Worm (Caenorhabditis elegans) whole organism, late embryonic: ENCODE data around the gene T04A8.18.

Experiments
- C08G9.2 ChIP-seq: sonication (generic microtip); optimal IDR thresholded peaks from 2 replicates; lab custom pipeline; 2016; ENCODE audit warnings: mild to moderate bottlenecking, missing genetic modification characterization, moderate library complexity, missing compliant biosample characterization
- C38D4.7 ChIP-seq: fragments of 200-800 bp; sonication (Bioruptor generic); optimal IDR thresholded peaks from 2 replicates; lab custom pipeline; 2018; ENCODE audit warnings: mild to moderate bottlenecking, missing genetic modification characterization, moderate library complexity, missing compliant biosample characterization
- K02D7.2 ChIP-seq: sonication (generic microtip); optimal IDR thresholded peaks from 2 replicates; lab custom pipeline; 2017; ENCODE audit warnings: mild to moderate bottlenecking, missing genetic modification characterization, missing compliant biosample characterization
- K09A11.1 ChIP-seq: sonication (generic microtip); optimal IDR thresholded peaks from 2 replicates; lab custom pipeline; 2017; ENCODE audit warnings: antibody characterized with exemption, mild to moderate bottlenecking, missing genetic modification characterization, missing compliant biosample characterization; ENCODE audit not compliant: insufficient read depth
- T23F11.4 ChIP-seq: fragments of 200-800 bp; sonication (Bioruptor generic); optimal IDR thresholded peaks from 2 replicates; lab custom pipeline; 2018; ENCODE audit warnings: mild to moderate bottlenecking, missing genetic modification characterization, missing compliant biosample characterization
- ahr-1 ChIP-seq: sonication (generic microtip); optimal IDR thresholded peaks from 2 replicates; lab custom pipeline; 2016; ENCODE audit warnings: missing genetic modification characterization, missing compliant biosample characterization
- ama-1 ChIP-seq: fragments of 150-350 bp; optimal IDR thresholded peaks from 2 replicates; lab custom pipeline; 2014
- ceh-14 ChIP-seq: sonication (generic microtip); optimal IDR thresholded peaks from 2 replicates; lab custom pipeline; 2016; ENCODE audit warnings: missing genotype, missing genetic modification characterization, missing compliant biosample characterization
- ceh-18 ChIP-seq: sonication (generic microtip); optimal IDR thresholded peaks from 2 replicates; lab custom pipeline; 2016; ENCODE audit warnings: missing genetic modification characterization, missing compliant biosample characterization
- ceh-19 ChIP-seq: fragments of 200-800 bp; sonication (Bioruptor generic); optimal IDR thresholded peaks from 2 replicates; lab custom pipeline; 2018; ENCODE audit warnings: mild to moderate bottlenecking, missing genetic modification characterization, missing compliant biosample characterization
- ceh-2 ChIP-seq: sonication (generic microtip); optimal IDR thresholded peaks from 2 replicates; lab custom pipeline; 2016; ENCODE audit warnings: missing genotype, missing genetic modification characterization, missing compliant biosample characterization
- ceh-22 ChIP-seq: sonication (generic microtip); optimal IDR thresholded peaks from 2 replicates; lab custom pipeline; 2017; ENCODE audit warnings: missing biosample characterization, missing genetic modification characterization
- ceh-24 ChIP-seq: sonication (generic microtip); optimal IDR thresholded peaks from 2 replicates; lab custom pipeline; 2016; ENCODE audit warnings: mild to moderate bottlenecking, missing genetic modification characterization, missing compliant biosample characterization
- ceh-30 ChIP-seq: fragments of 150-350 bp; optimal IDR thresholded peaks from 2 replicates; lab custom pipeline; 2014; ENCODE audit warnings: missing biosample characterization, missing genetic modification characterization
- ceh-31 ChIP-seq: sonication (generic microtip); optimal IDR thresholded peaks from 2 replicates; lab custom pipeline; 2016; ENCODE audit warnings: missing genetic modification characterization, missing compliant biosample characterization
- ceh-34 ChIP-seq: sonication (generic microtip); optimal IDR thresholded peaks from 2 replicates; lab custom pipeline; 2016; ENCODE audit warnings: mild to moderate bottlenecking, missing genetic modification characterization, missing compliant biosample characterization
- ceh-45 ChIP-seq: fragments of 200-800 bp; sonication (Bioruptor generic); IDR thresholded peaks from 2 replicates; pipeline ENCODE4 v1.3.6; 2022; ENCODE audit warnings: missing genetic modification reagents, missing genetic modification characterization, missing compliant biosample characterization
- ceh-48 ChIP-seq: sonication (generic microtip); optimal IDR thresholded peaks from 2 replicates; lab custom pipeline; 2016; ENCODE audit warnings: missing genetic modification characterization, inconsistent platforms, missing compliant biosample characterization
- ceh-6 ChIP-seq: fragments of 200-800 bp; sonication (Bioruptor generic); optimal IDR thresholded peaks from 2 replicates; lab custom pipeline; 2018; ENCODE audit warnings: mild to moderate bottlenecking, missing genetic modification characterization, missing compliant biosample characterization
- che-1 ChIP-seq: sonication (generic microtip); optimal IDR thresholded peaks from 2 replicates; lab custom pipeline; 2016; ENCODE audit warnings: mild to moderate bottlenecking, missing genetic modification characterization, missing compliant biosample characterization
- dmd-4 ChIP-seq: sonication (generic microtip); optimal IDR thresholded peaks from 2 replicates; lab custom pipeline; 2016; ENCODE audit warnings: borderline replicate concordance, missing genetic modification characterization, missing compliant biosample characterization
- elt-4 ChIP-seq: sonication (generic microtip); optimal IDR thresholded peaks from 2 replicates; lab custom pipeline; 2016; ENCODE audit warnings: missing genetic modification characterization, missing compliant biosample characterization
- ets-4 ChIP-seq: sonication (generic microtip); optimal IDR thresholded peaks from 2 replicates; lab custom pipeline; 2016; ENCODE audit warnings: missing genetic modification characterization, missing compliant biosample characterization
- eyg-1 ChIP-seq: sonication (generic microtip); optimal IDR thresholded peaks from 2 replicates; lab custom pipeline; 2016; ENCODE audit warnings: missing genotype, missing genetic modification characterization, missing compliant biosample characterization
- fax-1 ChIP-seq: sonication (generic microtip); optimal IDR thresholded peaks from 2 replicates; lab custom pipeline; 2016; ENCODE audit warnings: missing genotype, missing genetic modification characterization, missing compliant biosample characterization
- fkh-10 ChIP-seq: fragments of 150-350 bp; optimal IDR thresholded peaks from 2 replicates; lab custom pipeline; 2014; ENCODE audit warnings: missing biosample characterization, missing genetic modification reagents, missing genetic modification characterization
- gmeb-2 ChIP-seq: sonication (generic microtip); optimal IDR thresholded peaks from 2 replicates; lab custom pipeline; 2016; ENCODE audit warnings: missing genetic modification characterization, inconsistent platforms, missing compliant biosample characterization
- hlh-13 ChIP-seq: fragments of 200-800 bp; sonication (Bioruptor generic); optimal IDR thresholded peaks from 2 replicates; lab custom pipeline; 2018; ENCODE audit warnings: mild to moderate bottlenecking, missing genetic modification characterization, missing compliant biosample characterization
- hlh-15 ChIP-seq: sonication (generic microtip); optimal IDR thresholded peaks from 2 replicates; lab custom pipeline; 2016; ENCODE audit warnings: missing genetic modification characterization, missing compliant biosample characterization
- hlh-30 ChIP-seq: sonication (generic microtip); optimal IDR thresholded peaks from 2 replicates; lab custom pipeline; 2017; ENCODE audit warnings: antibody characterized with exemption, missing genetic modification characterization, missing compliant biosample characterization; ENCODE audit not compliant: insufficient read depth
- hlh-8 ChIP-seq: sonication (generic microtip); optimal IDR thresholded peaks from 2 replicates; lab custom pipeline; 2016; ENCODE audit warnings: missing genotype, missing genetic modification characterization, missing compliant biosample characterization
- lim-6 ChIP-seq: sonication (generic microtip); optimal IDR thresholded peaks from 2 replicates; lab custom pipeline; 2016; ENCODE audit warnings: missing genetic modification characterization, missing compliant biosample characterization
- lin-11 ChIP-seq: fragments of 200-800 bp; sonication (Bioruptor generic); optimal IDR thresholded peaks from 2 replicates; lab custom pipeline; 2018; ENCODE audit warnings: mild to moderate bottlenecking, missing genetic modification characterization, missing compliant biosample characterization
- madf-2 ChIP-seq: sonication (generic microtip); optimal IDR thresholded peaks from 2 replicates; lab custom pipeline; 2017; ENCODE audit warnings: missing genetic modification characterization, missing compliant biosample characterization
- mec-3 ChIP-seq: sonication (generic microtip); optimal IDR thresholded peaks from 2 replicates; lab custom pipeline; 2016; ENCODE audit warnings: borderline replicate concordance, missing genetic modification characterization, missing compliant biosample characterization
- nhr-232 ChIP-seq: sonication (generic microtip); optimal IDR thresholded peaks from 2 replicates; lab custom pipeline; 2016; ENCODE audit warnings: missing genetic modification characterization, missing compliant biosample characterization
- npax-4 ChIP-seq: sonication (generic microtip); optimal IDR thresholded peaks from 2 replicates; lab custom pipeline; 2016; ENCODE audit warnings: missing genetic modification characterization, missing compliant biosample characterization
- odd-2 ChIP-seq: sonication (generic microtip); optimal IDR thresholded peaks from 2 replicates; lab custom pipeline; 2017; ENCODE audit warnings: antibody characterized with exemption, mild to moderate bottlenecking, missing genetic modification characterization, missing compliant biosample characterization
- pag-3 ChIP-seq: sonication (generic microtip); optimal IDR thresholded peaks from 2 replicates; lab custom pipeline; 2016; ENCODE audit warnings: missing compliant biosample characterization, missing genetic modification characterization, borderline replicate concordance
- pat-9 ChIP-seq: fragments of 200-800 bp; sonication (Bioruptor generic); optimal IDR thresholded peaks from 2 replicates; lab custom pipeline; 2018; ENCODE audit warnings: mild to moderate bottlenecking, missing genetic modification characterization, moderate library complexity, missing compliant biosample characterization
- pax-1 ChIP-seq: fragments of 150-350 bp; optimal IDR thresholded peaks from 2 replicates; lab custom pipeline; 2014; ENCODE audit warnings: missing biosample characterization, missing genetic modification characterization
- pha-2 ChIP-seq: sonication (generic microtip); optimal IDR thresholded peaks from 2 replicates; lab custom pipeline; 2017; ENCODE audit warnings: mild to moderate bottlenecking, missing genetic modification characterization, missing compliant biosample characterization
- pha-4 ChIP-seq: fragments of 150-350 bp; optimal IDR thresholded peaks from 2 replicates; lab custom pipeline; 2018; ENCODE audit warnings: missing biosample characterization, missing genetic modification reagents, missing genetic modification characterization
- pros-1 ChIP-seq: fragments of 150-350 bp; optimal IDR thresholded peaks from 2 replicates; lab custom pipeline; 2014; ENCODE audit warnings: missing biosample characterization, missing genetic modification reagents, missing genetic modification characterization
- rnt-1 ChIP-seq: sonication (generic microtip); optimal IDR thresholded peaks from 2 replicates; lab custom pipeline; 2016; ENCODE audit warnings: missing genetic modification characterization, missing compliant biosample characterization
- sdc-2 ChIP-seq: sonication (generic microtip); optimal IDR thresholded peaks from 2 replicates; lab custom pipeline; 2016; ENCODE audit warnings: missing genotype, missing genetic modification characterization, missing compliant biosample characterization
- sox-2 ChIP-seq: fragments of 200-800 bp; sonication (Bioruptor generic); IDR thresholded peaks from 2 replicates; pipeline ENCODE4 v1.3.6; 2022; ENCODE audit warnings: missing genetic modification reagents, missing genetic modification characterization, missing compliant biosample characterization
- sox-4 ChIP-seq: sonication (generic microtip); optimal IDR thresholded peaks from 2 replicates; lab custom pipeline; 2017; ENCODE audit warnings: mild to moderate bottlenecking, missing genetic modification characterization, inconsistent platforms, missing compliant biosample characterization
- syd-9 ChIP-seq: sonication (generic microtip); optimal IDR thresholded peaks from 2 replicates; lab custom pipeline; 2016; ENCODE audit warnings: mild to moderate bottlenecking, missing genetic modification characterization, moderate library complexity, missing compliant biosample characterization
- ttx-3 ChIP-seq: sonication (generic microtip); optimal IDR thresholded peaks from 2 replicates; lab custom pipeline; 2016; ENCODE audit warnings: missing genetic modification reagents, missing genetic modification characterization, missing compliant biosample characterization
- unc-3 ChIP-seq, 2 experiments: fragments of 200-800 bp in 1 of 2; sonication (Bioruptor generic) in 1 of 2; sonication (generic microtip) in 1 of 2; conservative IDR thresholded peaks in 1 of 2; optimal IDR thresholded peaks in 1 of 2; 2 replicates each; pipeline versions ENCODE4 v1.3.6 to Lab custom; 2016 to 2022; ENCODE audit warnings: missing compliant biosample characterization in 2 of 2, missing genetic modification characterization in 2 of 2, missing genetic modification reagents in 1 of 2
- unc-42 ChIP-seq: sonication (generic microtip); optimal IDR thresholded peaks from 2 replicates; lab custom pipeline; 2016; ENCODE audit warnings: missing genotype, missing genetic modification characterization, missing compliant biosample characterization
- unc-55 ChIP-seq: sonication (generic microtip); optimal IDR thresholded peaks from 2 replicates; lab custom pipeline; 2017; ENCODE audit warnings: missing biosample characterization, missing genetic modification reagents, missing genetic modification characterization

T04A8.18 gene

DNA sequence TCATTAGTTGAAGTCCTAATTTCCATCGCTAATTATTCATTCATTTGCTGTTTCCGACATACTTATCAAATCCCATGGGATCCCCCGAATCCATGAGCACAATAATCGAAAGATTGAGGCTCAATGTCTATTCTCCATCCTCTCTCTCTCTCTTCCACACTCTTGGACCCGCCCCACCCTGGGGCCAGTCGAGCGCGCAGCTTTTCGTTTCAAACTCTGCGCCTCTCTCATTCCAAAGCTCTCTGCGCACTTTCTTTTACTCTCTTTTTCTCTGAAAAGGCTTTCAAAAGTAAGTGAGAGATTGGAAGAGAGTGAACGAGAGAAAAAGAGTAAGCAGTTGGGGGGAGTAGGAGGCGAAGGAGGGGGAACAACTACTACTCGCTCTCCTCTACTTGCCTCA is 12.7 kb downstream of the T04A8.18 start, which contains the start of gene acy-1:
TSS of gene acy-1 (plus strand) at position 346 of the 400 bp plus-strand sequence.
- TF ChIP-seq K02D7.2 (tag; lab: Kevin White, UChicago), result no peak
- TF ChIP-seq T23F11.4 (GFP tag; lab: Kevin White, UChicago), result no peak
- TF ChIP-seq ceh-18, result peak; percentile 89
- TF ChIP-seq ceh-14 (tag; lab: Kevin White, UChicago), result peak; percentile 77
- TF ChIP-seq eyg-1 (tag; lab: Kevin White, UChicago), result peak; percentile 0
- TF ChIP-seq pat-9 (tag; lab: Kevin White, UChicago), result no peak
- no peak for TF ChIP-seq elt-4 (tag; lab: Kevin White, UChicago)
- TF ChIP-seq ceh-24, result no peak
- peak; percentile 90 for TF ChIP-seq unc-55 (GFP tag; lab: Kevin White, UChicago)
- TF ChIP-seq hlh-13 (GFP tag; lab: Kevin White, UChicago), result no peak
- no peak for TF ChIP-seq K09A11.1 (tag; lab: Kevin White, UChicago)
- no peak for TF ChIP-seq fax-1 (tag; lab: Kevin White, UChicago)
- no peak for TF ChIP-seq gmeb-2 (tag; lab: Kevin White, UChicago)
- no peak for TF ChIP-seq madf-2 (tag; lab: Kevin White, UChicago)
- peak; percentile 18 for TF ChIP-seq hlh-8 (tag; lab: Kevin White, UChicago)
- no peak for TF ChIP-seq npax-4
- no peak for TF ChIP-seq fkh-10
- TF ChIP-seq ama-1 (lab: Kevin White, UChicago), result no peak
- TF ChIP-seq sox-4 (tag; lab: Kevin White, UChicago), result peak; percentile 25
- TF ChIP-seq C08G9.2 (tag; lab: Kevin White, UChicago), result peak; percentile 65
- no peak for TF ChIP-seq nhr-232 (tag; lab: Kevin White, UChicago)
- no peak for TF ChIP-seq ceh-6 (GFP tag; lab: Kevin White, UChicago)
- TF ChIP-seq C38D4.7 (GFP tag; lab: Kevin White, UChicago), result no peak
- no peak for TF ChIP-seq hlh-15 (tag; lab: Kevin White, UChicago)
- peak; percentile 57; the same call in 1 of the 2 replicates for TF ChIP-seq unc-3 (GFP tag; conservative IDR thresholded peaks at IDR 0.05; lab: Robert Waterston, UW)
- TF ChIP-seq unc-3 (tag; optimal IDR thresholded peaks at IDR 0.05; lab: Kevin White, UChicago), result peak; percentile 91
- TF ChIP-seq ttx-3 (tag; lab: Kevin White, UChicago), result no peak
- no peak for TF ChIP-seq ceh-22 (tag; lab: Kevin White, UChicago)
- no peak for TF ChIP-seq odd-2 (tag; lab: Kevin White, UChicago)
- TF ChIP-seq unc-42 (tag; lab: Kevin White, UChicago), result peak; percentile 80
- no peak for TF ChIP-seq pha-4
- peak; percentile 79 for TF ChIP-seq ceh-34
- TF ChIP-seq sdc-2, result peak; percentile 40
- peak; percentile 84 for TF ChIP-seq ceh-31 (tag; lab: Kevin White, UChicago)
- TF ChIP-seq ceh-2 (tag; lab: Kevin White, UChicago), result peak; percentile 38
- peak; percentile 38 for TF ChIP-seq hlh-30 (tag; lab: Kevin White, UChicago)
- TF ChIP-seq ahr-1 (tag; lab: Kevin White, UChicago), result no peak
- peak; percentile 1 for TF ChIP-seq syd-9 (tag; lab: Kevin White, UChicago)
- TF ChIP-seq pha-2 (tag; lab: Kevin White, UChicago), result no peak
- TF ChIP-seq lin-11, result no peak
- no peak for TF ChIP-seq ceh-30
- TF ChIP-seq ceh-19 (GFP tag; lab: Kevin White, UChicago), result peak; percentile 2
- no peak for TF ChIP-seq pag-3 (tag; lab: Kevin White, UChicago)
- no peak for TF ChIP-seq ceh-48
- TF ChIP-seq che-1 (tag; lab: Kevin White, UChicago), result no peak
- TF ChIP-seq pax-1, result no peak
- peak; percentile 67 for TF ChIP-seq rnt-1 (tag; lab: Kevin White, UChicago)
- no peak for TF ChIP-seq sox-2
- no peak for TF ChIP-seq dmd-4
- TF ChIP-seq ceh-45 (GFP tag; lab: Robert Waterston, UW), result no peak
- TF ChIP-seq ets-4 (tag; lab: Kevin White, UChicago), result peak; percentile 50
- TF ChIP-seq pros-1 (tag; lab: Kevin White, UChicago), result no peak
- TF ChIP-seq mec-3 (tag; lab: Kevin White, UChicago), result no peak
- TF ChIP-seq lim-6, result no peak
